Worm (Caenorhabditis elegans): ENCODE data around the gene unc-112.
A peak's percentile ranks its signal among the peaks of the same experiment; 100 is the strongest.

The unc-112 gene

ce11 chrV:14689060-14689750 lies 7.2 kb downstream of the unc-112 start, which contains the start of gene gasr-8 (continued):
- TF ChIP-seq ZK337.2 (GFP tag; IDR thresholded peaks at IDR 0.05) (no peak), egl-43 (GFP tag; IDR thresholded peaks at IDR 0.05) (peak; percentile 71), zfp-3 (GFP tag; conservative IDR thresholded peaks at IDR 0.05) (0 out of 2 replicates have a peak, but pooled peaks have one; percentile 52), duxl-1 (tag; optimal IDR thresholded peaks at IDR 0.05; ENCODE audit: poor library complexity) (no peak), nhr-25 (tag; optimal IDR thresholded peaks at IDR 0.05; ENCODE audit: borderline replicate concordance, insufficient read depth) (no peak), arid-1 (GFP tag; conservative IDR thresholded peaks at IDR 0.05) (0 out of 2 replicates have a peak, but pooled peaks have one; percentile 42), nhr-111 (GFP tag; optimal IDR thresholded peaks at IDR 0.05) (no peak), saeg-2 (GFP tag; IDR thresholded peaks at IDR 0.05) (no peak), fos-1 (tag; optimal IDR thresholded peaks at IDR 0.05) (no peak), rbr-2 (tag; optimal IDR thresholded peaks at IDR 0.05) (no peak), lin-39 (tag; optimal IDR thresholded peaks at IDR 0.05) (no peak), nhr-76 (tag; optimal IDR thresholded peaks at IDR 0.05) (no peak), daf-8 (GFP tag; IDR thresholded peaks at IDR 0.05) (no peak), F49E8.2 (tag; optimal IDR thresholded peaks at IDR 0.05; ENCODE audit: borderline replicate concordance) (no peak), nhr-41 (GFP tag; IDR thresholded peaks at IDR 0.05) (no peak), dpl-1 (GFP tag; optimal IDR thresholded peaks at IDR 0.05) (no peak), dve-1 (tag; optimal IDR thresholded peaks at IDR 0.05; ENCODE audit: insufficient read depth) (no peak), hlh-30 (tag; optimal IDR thresholded peaks at IDR 0.05; ENCODE audit: insufficient read depth) (no peak), lsy-2 (tag; optimal IDR thresholded peaks at IDR 0.05) (no peak), madf-5 (GFP tag; IDR thresholded peaks at IDR 0.05) (peak in 1 of 2 experiments; percentile 55; a peak in 1 of 4 replicates), ceh-32 (tag; optimal IDR thresholded peaks at IDR 0.05; ENCODE audit: poor library complexity) (no peak), nhr-11 (tag; optimal IDR thresholded peaks at IDR 0.05) (no peak), dmd-9 (GFP tag; IDR thresholded peaks at IDR 0.05) (no peak), cey-2 (tag; optimal IDR thresholded peaks at IDR 0.05; ENCODE audit: borderline replicate concordance, insufficient read depth) (no peak), zip-2 (tag; optimal IDR thresholded peaks at IDR 0.05) (no peak), aha-1 (tag) (peak; percentile 35), attf-4 (tag; optimal IDR thresholded peaks at IDR 0.05) (no peak), R02D3.7 (tag; optimal IDR thresholded peaks at IDR 0.05) (no peak), hmg-1.1 (GFP tag; IDR thresholded peaks at IDR 0.05) (no peak), T26A8.4 (GFP tag; IDR thresholded peaks at IDR 0.05) (no peak), mdl-1 (tag; optimal IDR thresholded peaks at IDR 0.05) (no peak), ZK546.5 (tag; optimal IDR thresholded peaks at IDR 0.05) (no peak), lin-1 (GFP tag; IDR thresholded peaks at IDR 0.05) (peak; percentile 69), ctbp-1 (GFP tag; IDR thresholded peaks at IDR 0.05) (no peak), vab-7 (GFP tag; IDR thresholded peaks at IDR 0.05) (peak; percentile 51; the same call in 1 of the 2 replicates), mxl-3 (GFP tag; optimal IDR thresholded peaks at IDR 0.05) (no peak), nhr-102 (tag; optimal IDR thresholded peaks at IDR 0.05) (peak; percentile 3), ama-1 (optimal IDR thresholded peaks at IDR 0.05) (no peak), unc-39 (tag; optimal IDR thresholded peaks at IDR 0.05) (no peak), dmd-6 (GFP tag; IDR thresholded peaks at IDR 0.05) (peak; percentile 39), nhr-237 (tag; optimal IDR thresholded peaks at IDR 0.05) (no peak), mes-2 (tag; optimal IDR thresholded peaks at IDR 0.05; ENCODE audit: poor library complexity, severe bottlenecking) (peak; percentile 68), nhr-77 (tag; optimal IDR thresholded peaks at IDR 0.05) (no peak), nhr-6 (tag; optimal IDR thresholded peaks at IDR 0.05) (peak; percentile 21), F37D6.2 (tag; optimal IDR thresholded peaks at IDR 0.05) (no peak), aly-2 (tag; optimal IDR thresholded peaks at IDR 0.05) (no peak), Y105C5A.15 (GFP tag; IDR thresholded peaks at IDR 0.05) (0 out of 2 replicates have a peak, but pooled peaks have one; percentile 15), jun-1 (tag; optimal IDR thresholded peaks at IDR 0.05) (no peak), unc-130 (GFP tag; optimal IDR thresholded peaks at IDR 0.05) (peak; percentile 20)

Data from whole organism, L4 larva.